Worm (Caenorhabditis elegans) whole organism, midembryonic: ENCODE results near the gene C54F6.3.

ENCODE experiments used
- flt-1 ChIP-seq: fragments of 200-800 bp; sonication (Bioruptor generic); IDR thresholded peaks from 2 replicates; pipeline ENCODE4 v1.3.6; 2022; ENCODE audit warnings: missing genetic modification characterization, missing compliant biosample characterization
- klf-2 ChIP-seq: fragments of 200-800 bp; sonication (Bioruptor generic); conservative IDR thresholded peaks from 2 replicates; pipeline ENCODE4 v1.3.6; 2022; ENCODE audit warnings: missing genetic modification reagents, missing genetic modification characterization, missing compliant biosample characterization
- med-1 ChIP-seq: sonication (generic microtip); optimal IDR thresholded peaks from 2 replicates; lab custom pipeline; 2017; ENCODE audit warnings: missing genetic modification characterization, mild to moderate bottlenecking, missing compliant biosample characterization, antibody characterized with exemption, missing genetic modification reagents; ENCODE audit not compliant: insufficient read depth
- ref-1 ChIP-seq: fragments of 200-800 bp; sonication (Bioruptor generic); conservative IDR thresholded peaks from 2 replicates; pipeline ENCODE4 v1.3.6; 2022; ENCODE audit warnings: missing genetic modification reagents, missing genetic modification characterization, missing compliant biosample characterization
- tab-1 ChIP-seq: fragments of 200-800 bp; sonication (Bioruptor generic); IDR thresholded peaks from 2 replicates; pipeline ENCODE4 v1.3.6; 2022; ENCODE audit warnings: missing genetic modification characterization, missing compliant biosample characterization
- ztf-29 ChIP-seq: fragments of 200-800 bp; sonication (Bioruptor generic); IDR thresholded peaks from 2 replicates; pipeline ENCODE4 v1.3.6; 2022; ENCODE audit warnings: missing genetic modification reagents, missing genetic modification characterization, missing compliant biosample characterization

DNA sequence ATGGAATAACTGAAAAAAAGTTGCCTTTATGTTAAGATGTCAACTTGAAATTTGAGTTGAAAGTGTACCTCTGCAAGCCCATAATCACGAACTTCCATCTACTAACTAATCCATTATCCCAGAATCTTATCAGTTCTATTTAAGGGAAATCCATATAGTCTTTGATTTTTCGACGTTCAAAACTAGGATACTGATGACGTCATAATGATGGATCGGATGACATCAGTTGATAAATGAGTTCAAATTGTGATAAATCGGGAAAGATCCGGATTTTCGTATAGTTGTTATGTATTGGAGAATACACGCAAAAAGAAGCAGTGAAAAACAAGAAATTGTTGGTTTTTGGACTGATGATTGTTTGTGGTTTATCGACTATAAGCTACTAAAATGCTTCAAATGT is 10.7 kb downstream of the C54F6.3 start:
- TF ChIP-seq med-1 (GFP tag; lab: Kevin White, UChicago) (no peak), klf-2 (no peak), ref-1 (GFP tag; lab: Robert Waterston, UW) (no peak), flt-1 (GFP tag; lab: Robert Waterston, UW) (no peak), tab-1 (GFP tag; lab: Robert Waterston, UW) (no peak), ztf-29 (no peak)
